Worm (Caenorhabditis elegans) whole organism, L3 larva: ENCODE results near the gene lgmn-1.

Experiments used
- R02D3.7 ChIP-seq: fragments of 150-350 bp; optimal IDR thresholded peaks from 2 replicates; lab custom pipeline; 2014; ENCODE audit warnings: missing biosample characterization, missing genetic modification characterization
- ZK546.5 ChIP-seq: sonication (generic microtip); optimal IDR thresholded peaks from 2 replicates; lab custom pipeline; 2017; ENCODE audit warnings: missing biosample characterization, missing genetic modification characterization
- aly-2 ChIP-seq: fragments of 150-350 bp; optimal IDR thresholded peaks from 2 replicates; lab custom pipeline; 2014; ENCODE audit warnings: missing biosample characterization, missing genetic modification characterization
- ama-1 ChIP-seq: fragments of 150-350 bp; optimal IDR thresholded peaks from 2 replicates; lab custom pipeline; 2018
- ceh-16 ChIP-seq: sonication (generic microtip); optimal IDR thresholded peaks from 2 replicates; lab custom pipeline; 2017; ENCODE audit warnings: missing biosample characterization, missing genetic modification characterization
- ceh-28 ChIP-seq: fragments of 150-350 bp; optimal IDR thresholded peaks from 2 replicates; lab custom pipeline; 2014; ENCODE audit warnings: missing biosample characterization, missing genetic modification reagents, missing genetic modification characterization
- ceh-82 ChIP-seq: fragments of 150-350 bp; optimal IDR thresholded peaks from 2 replicates; lab custom pipeline; 2014; ENCODE audit warnings: missing biosample characterization, missing genetic modification characterization
- ceh-9 ChIP-seq: sonication (generic microtip); optimal IDR thresholded peaks from 2 replicates; lab custom pipeline; 2018; ENCODE audit warnings: missing biosample characterization, missing genetic modification characterization
- daf-12 ChIP-seq: fragments of 150-350 bp; optimal IDR thresholded peaks from 2 replicates; lab custom pipeline; 2014; ENCODE audit warnings: missing biosample characterization, missing genetic modification reagents, missing genetic modification characterization
- egl-27 ChIP-seq: sonication (generic microtip); optimal IDR thresholded peaks from 4 replicates; lab custom pipeline; 2017; ENCODE audit warnings: missing biosample characterization, missing genetic modification reagents, missing genetic modification characterization
- egl-5 ChIP-seq: fragments of 150-350 bp; optimal IDR thresholded peaks from 2 replicates; lab custom pipeline; 2017; ENCODE audit warnings: missing biosample characterization, missing genetic modification reagents, missing genetic modification characterization, inconsistent platforms
- elt-1 ChIP-seq: fragments of 150-350 bp; optimal IDR thresholded peaks from 2 replicates; lab custom pipeline; 2014; ENCODE audit warnings: missing biosample characterization, missing genetic modification characterization
- elt-2 ChIP-seq: sonication (generic microtip); optimal IDR thresholded peaks from 2 replicates; lab custom pipeline; 2016; ENCODE audit warnings: missing genetic modification reagents, mild to moderate bottlenecking, missing genetic modification characterization, missing compliant biosample characterization
- elt-3 ChIP-seq, 3 experiments: fragments of 150-350 bp in 1 of 3; sonication (generic microtip) in 2 of 3; optimal IDR thresholded peaks; 2 replicates in 2 of 3; 4 replicates in 1 of 3; lab custom pipeline; 2014 to 2017; ENCODE audit warnings: missing biosample characterization in 3 of 3, missing genetic modification characterization in 3 of 3
- eor-1 ChIP-seq, 2 experiments: fragments of 150-350 bp; optimal IDR thresholded peaks; 2 replicates each; lab custom pipeline; 2014 to 2018; ENCODE audit warnings: missing biosample characterization in 2 of 2, missing genetic modification characterization in 2 of 2
- fkh-10 ChIP-seq: sonication (generic microtip); optimal IDR thresholded peaks from 2 replicates; lab custom pipeline; 2017; ENCODE audit warnings: missing biosample characterization, missing genetic modification reagents, missing genetic modification characterization
- fkh-2 ChIP-seq: fragments of 150-350 bp; optimal IDR thresholded peaks from 2 replicates; lab custom pipeline; 2014; ENCODE audit warnings: missing biosample characterization, missing genetic modification reagents, missing genetic modification characterization
- fos-1 ChIP-seq: fragments of 150-350 bp; optimal IDR thresholded peaks from 2 replicates; lab custom pipeline; 2014; ENCODE audit warnings: missing biosample characterization, missing genetic modification characterization
- hmg-11 ChIP-seq: sonication (generic microtip); optimal IDR thresholded peaks from 2 replicates; lab custom pipeline; 2016; ENCODE audit warnings: missing genetic modification characterization, missing compliant biosample characterization
- jun-1 ChIP-seq: fragments of 150-350 bp; optimal IDR thresholded peaks from 2 replicates; lab custom pipeline; 2014; ENCODE audit warnings: missing biosample characterization, missing genetic modification reagents, missing genetic modification characterization
- lin-15B ChIP-seq: fragments of 150-350 bp; optimal IDR thresholded peaks from 2 replicates; lab custom pipeline; 2014; ENCODE audit warnings: missing biosample characterization, missing genetic modification characterization
- lin-39 ChIP-seq: fragments of 150-350 bp; optimal IDR thresholded peaks from 2 replicates; lab custom pipeline; 2018; ENCODE audit warnings: missing biosample characterization, missing genetic modification reagents, missing genetic modification characterization
- lsy-12 ChIP-seq: sonication (generic microtip); optimal IDR thresholded peaks from 2 replicates; lab custom pipeline; 2016; ENCODE audit warnings: mild to moderate bottlenecking, missing genetic modification characterization, missing compliant biosample characterization
- mdl-1 ChIP-seq: fragments of 150-350 bp; optimal IDR thresholded peaks from 2 replicates; lab custom pipeline; 2014; ENCODE audit warnings: missing biosample characterization, missing genetic modification characterization
- mml-1 ChIP-seq: fragments of 150-350 bp; sonication (generic microtip); optimal IDR thresholded peaks from 3 replicates; lab custom pipeline; 2014; ENCODE audit warnings: missing biosample characterization, missing genetic modification characterization
- nfya-1 ChIP-seq: sonication (generic microtip); optimal IDR thresholded peaks from 2 replicates; lab custom pipeline; 2017; ENCODE audit warnings: missing genetic modification characterization, mild to moderate bottlenecking, missing compliant biosample characterization, antibody characterized with exemption, moderate library complexity; ENCODE audit not compliant: insufficient read depth
- nhr-11 ChIP-seq: fragments of 150-350 bp; optimal IDR thresholded peaks from 2 replicates; lab custom pipeline; 2014; ENCODE audit warnings: missing biosample characterization, missing genetic modification characterization
- nhr-12 ChIP-seq: fragments of 150-350 bp; optimal IDR thresholded peaks from 2 replicates; lab custom pipeline; 2014; ENCODE audit warnings: missing biosample characterization, missing genetic modification characterization
- nhr-23 ChIP-seq: fragments of 150-350 bp; optimal IDR thresholded peaks from 2 replicates; lab custom pipeline; 2014; ENCODE audit warnings: missing biosample characterization, missing genetic modification reagents, missing genetic modification characterization
- nhr-237 ChIP-seq: fragments of 150-350 bp; optimal IDR thresholded peaks from 2 replicates; lab custom pipeline; 2014; ENCODE audit warnings: missing biosample characterization, missing genetic modification characterization
- nhr-25 ChIP-seq: sonication (generic microtip); optimal IDR thresholded peaks from 2 replicates; lab custom pipeline; 2017; ENCODE audit warnings: missing biosample characterization, missing genetic modification characterization
- nhr-28 ChIP-seq: fragments of 150-350 bp; optimal IDR thresholded peaks from 2 replicates; lab custom pipeline; 2014; ENCODE audit warnings: missing biosample characterization, missing genetic modification characterization
- nhr-43 ChIP-seq: sonication (generic microtip); optimal IDR thresholded peaks from 2 replicates; lab custom pipeline; 2016; ENCODE audit warnings: mild to moderate bottlenecking, missing genetic modification characterization, missing compliant biosample characterization; ENCODE audit not compliant: poor library complexity, severe bottlenecking
- nhr-67 ChIP-seq: fragments of 150-350 bp; optimal IDR thresholded peaks from 2 replicates; lab custom pipeline; 2014; ENCODE audit warnings: missing biosample characterization, missing genetic modification characterization
- nhr-76 ChIP-seq: fragments of 150-350 bp; sonication (generic microtip); optimal IDR thresholded peaks from 5 replicates; lab custom pipeline; 2014; ENCODE audit warnings: missing biosample characterization, missing genetic modification characterization
- nhr-77 ChIP-seq: fragments of 150-350 bp; optimal IDR thresholded peaks from 2 replicates; lab custom pipeline; 2014; ENCODE audit warnings: missing biosample characterization, missing genetic modification characterization
- pha-4 ChIP-seq: fragments of 150-350 bp; optimal IDR thresholded peaks from 2 replicates; lab custom pipeline; 2014; ENCODE audit warnings: missing biosample characterization, missing genetic modification reagents, missing genetic modification characterization
- pqm-1 ChIP-seq: fragments of 150-350 bp; optimal IDR thresholded peaks from 2 replicates; lab custom pipeline; 2017; ENCODE audit warnings: missing biosample characterization, missing genetic modification characterization, inconsistent platforms
- sea-2 ChIP-seq: fragments of 150-350 bp; sonication (generic microtip); optimal IDR thresholded peaks from 4 replicates; lab custom pipeline; 2014; ENCODE audit warnings: missing biosample characterization, missing genetic modification reagents, missing genetic modification characterization
- skn-1 ChIP-seq: fragments of 150-350 bp; optimal IDR thresholded peaks from 2 replicates; lab custom pipeline; 2014; ENCODE audit warnings: missing biosample characterization, missing genetic modification characterization
- snpc-4 ChIP-seq: fragments of 150-350 bp; optimal IDR thresholded peaks from 2 replicates; lab custom pipeline; 2014; ENCODE audit warnings: missing biosample characterization, missing genetic modification characterization
- tbx-2 ChIP-seq: sonication (generic microtip); optimal IDR thresholded peaks from 2 replicates; lab custom pipeline; 2016; ENCODE audit warnings: mild to moderate bottlenecking, missing genetic modification characterization, missing compliant biosample characterization
- unc-39 ChIP-seq: sonication (generic microtip); optimal IDR thresholded peaks from 4 replicates; lab custom pipeline; 2017; ENCODE audit warnings: missing biosample characterization, missing genetic modification characterization
- unc-62 ChIP-seq: fragments of 150-350 bp; sonication (generic microtip); optimal IDR thresholded peaks from 4 replicates; lab custom pipeline; 2014; ENCODE audit warnings: missing biosample characterization, missing genetic modification reagents, missing genetic modification characterization
- zag-1 ChIP-seq: fragments of 150-350 bp; optimal IDR thresholded peaks from 2 replicates; lab custom pipeline; 2014; ENCODE audit warnings: missing biosample characterization, missing genetic modification characterization
- ztf-11 ChIP-seq: fragments of 150-350 bp; optimal IDR thresholded peaks from 2 replicates; lab custom pipeline; 2014; ENCODE audit warnings: missing biosample characterization, missing genetic modification characterization
- ztf-4 ChIP-seq: fragments of 150-350 bp; optimal IDR thresholded peaks from 2 replicates; lab custom pipeline; 2014; ENCODE audit warnings: missing biosample characterization, missing genetic modification characterization

The lgmn-1 gene

ce11 chrV:12512773-12513172 lies at the start of gene lgmn-1, which contains the start of gene T28H10.2:
TSS of gene lgmn-1 (plus strand) at chrV:12513056.
TSS of gene T28H10.2 (minus strand) at chrV:12512949.
- TF ChIP-seq pqm-1 (tag; lab: Kevin White, UChicago): peak; percentile 84
- no peak for TF ChIP-seq ztf-11 (tag; lab: Kevin White, UChicago)
- TF ChIP-seq elt-2 (tag; lab: Kevin White, UChicago): peak; percentile 86
- no peak for TF ChIP-seq nhr-12 (tag; lab: Kevin White, UChicago)
- TF ChIP-seq jun-1: peak; percentile 31
- TF ChIP-seq ztf-4 (tag; lab: Kevin White, UChicago): no peak
- TF ChIP-seq pha-4: peak; percentile 53
- TF ChIP-seq fkh-10: no peak
- TF ChIP-seq daf-12 (tag; lab: Kevin White, UChicago): no peak
- no peak for TF ChIP-seq ceh-9
- no peak for TF ChIP-seq ama-1 (lab: Kevin White, UChicago)
- TF ChIP-seq nhr-23: no peak
- TF ChIP-seq fkh-2: no peak
- no peak for TF ChIP-seq mml-1
- TF ChIP-seq snpc-4 (tag; lab: Kevin White, UChicago): peak; percentile 1
- TF ChIP-seq, all 47 proteins: peak for 5

DNA sequence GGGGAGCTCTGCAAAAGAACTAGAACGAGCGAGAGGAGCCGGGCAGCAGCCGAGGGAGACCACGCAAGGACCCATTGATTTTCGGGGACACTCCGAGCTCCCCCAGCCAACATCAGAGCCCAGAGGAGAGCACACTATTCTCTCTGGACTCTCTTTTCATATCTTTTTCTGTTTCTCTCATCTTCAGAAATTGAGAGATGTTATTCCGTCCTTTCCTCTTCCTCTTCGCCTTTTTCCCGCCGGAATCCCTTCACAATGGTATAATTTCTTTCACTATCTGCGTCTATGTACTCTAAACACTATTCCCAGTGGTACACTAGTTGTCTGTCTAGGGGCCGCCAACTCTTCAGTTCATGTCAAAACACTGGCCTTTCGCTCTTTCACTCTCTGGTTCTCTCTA lies 47.5 kb upstream of the lgmn-1 start:
- TF ChIP-seq ZK546.5 (tag; lab: Kevin White, UChicago) (no peak), skn-1 (tag; lab: Kevin White, UChicago) (no peak), nhr-67 (tag; lab: Kevin White, UChicago) (no peak), tbx-2 (tag; lab: Kevin White, UChicago) (peak; percentile 81), unc-62 (GFP tag; lab: Kevin White, UChicago) (no peak), lin-39 (tag; lab: Kevin White, UChicago) (peak; percentile 81), mml-1 (no peak), ama-1 (lab: Kevin White, UChicago) (peak; percentile 32), fos-1 (tag; lab: Kevin White, UChicago) (no peak), daf-12 (tag; lab: Kevin White, UChicago) (no peak), ceh-16 (tag; lab: Kevin White, UChicago) (no peak), jun-1 (peak; percentile 48), egl-5 (peak; percentile 83), zag-1 (tag; lab: Kevin White, UChicago) (peak; percentile 41), fkh-10 (peak; percentile 94), nhr-11 (tag; lab: Kevin White, UChicago) (peak; percentile 26), nhr-25 (tag; lab: Kevin White, UChicago) (peak; percentile 41), fkh-2 (no peak), nhr-23 (peak; percentile 82), nhr-28 (tag; lab: Kevin White, UChicago) (no peak), nhr-12 (tag; lab: Kevin White, UChicago) (no peak), ceh-9 (no peak), elt-2 (tag; lab: Kevin White, UChicago) (no peak), elt-1 (tag; lab: Kevin White, UChicago) (peak; percentile 34), eor-1 (tag; optimal IDR thresholded peaks at IDR 0.05; lab: Kevin White, UChicago) (no peak), nhr-237 (tag; lab: Kevin White, UChicago) (no peak), lin-15B (tag; lab: Kevin White, UChicago) (peak; percentile 61), snpc-4 (tag; lab: Kevin White, UChicago) (peak; percentile 75), ztf-4 (tag; lab: Kevin White, UChicago) (no peak), nfya-1 (tag; lab: Kevin White, UChicago) (peak; percentile 76), aly-2 (tag; lab: Kevin White, UChicago) (no peak), ztf-11 (tag; lab: Kevin White, UChicago) (no peak), sea-2 (no peak), nhr-76 (tag; lab: Kevin White, UChicago) (no peak), pha-4 (peak; percentile 57), nhr-77 (tag; lab: Kevin White, UChicago) (no peak), pqm-1 (tag; lab: Kevin White, UChicago) (no peak), egl-27 (tag; lab: Kevin White, UChicago) (no peak), nhr-43 (tag; lab: Kevin White, UChicago) (peak; percentile 49), unc-39 (tag; lab: Kevin White, UChicago) (no peak), ceh-82 (tag; lab: Kevin White, UChicago) (peak; percentile 58), mdl-1 (tag; lab: Kevin White, UChicago) (no peak), ceh-28 (peak; percentile 72), hmg-11 (tag; lab: Kevin White, UChicago) (peak; percentile 95), elt-3 (tag; optimal IDR thresholded peaks at IDR 0.05; lab: Kevin White, UChicago) (no peak), lsy-12 (tag; lab: Kevin White, UChicago) (peak; percentile 69), R02D3.7 (tag; lab: Kevin White, UChicago) (peak; percentile 24)
